Worm (Caenorhabditis elegans) whole organism, L1 larva: ENCODE results near the gene K07F5.15.
A peak's percentile ranks its signal among the peaks of the same experiment; 100 is the strongest.

Source experiments
- C04F5.9 ChIP-seq: sonication (generic microtip); optimal IDR thresholded peaks from 2 replicates; lab custom pipeline; 2016; ENCODE audit warnings: missing genetic modification characterization, missing compliant biosample characterization
- C16A3.4 ChIP-seq: fragments of 150-350 bp; optimal IDR thresholded peaks from 2 replicates; lab custom pipeline; 2014; ENCODE audit warnings: missing biosample characterization, missing genetic modification characterization
- C34B4.2 ChIP-seq: sonication (generic microtip); optimal IDR thresholded peaks from 2 replicates; lab custom pipeline; 2017; ENCODE audit warnings: mild to moderate bottlenecking, missing genetic modification characterization, missing compliant biosample characterization
- F16B12.6 ChIP-seq: fragments of 150-350 bp; optimal IDR thresholded peaks from 2 replicates; lab custom pipeline; 2014; ENCODE audit warnings: missing biosample characterization, missing genetic modification characterization
- ama-1 ChIP-seq: fragments of 150-350 bp; optimal IDR thresholded peaks from 2 replicates; lab custom pipeline; 2014
- blmp-1 ChIP-seq: fragments of 150-350 bp; optimal IDR thresholded peaks from 2 replicates; lab custom pipeline; 2014; ENCODE audit warnings: missing biosample characterization, missing genetic modification characterization
- ceh-63 ChIP-seq: fragments of 200-800 bp; sonication (Bioruptor generic); optimal IDR thresholded peaks from 2 replicates; lab custom pipeline; 2018; ENCODE audit warnings: mild to moderate bottlenecking, missing genetic modification characterization, missing compliant biosample characterization
- ceh-82 ChIP-seq, 3 experiments: fragments of 150-350 bp in 1 of 3; sonication (generic microtip) in 2 of 3; optimal IDR thresholded peaks; 2 replicates each; lab custom pipeline; 2014 to 2017; ENCODE audit warnings: missing biosample characterization in 3 of 3, missing genetic modification characterization in 3 of 3
- ceh-88 ChIP-seq: fragments of 200-800 bp; sonication (Bioruptor generic); IDR thresholded peaks from 2 replicates; pipeline ENCODE4 v1.3.6; 2022; ENCODE audit warnings: missing genetic modification characterization, missing compliant biosample characterization
- ceh-90 ChIP-seq: sonication (generic microtip); optimal IDR thresholded peaks from 2 replicates; lab custom pipeline; 2016; ENCODE audit warnings: missing genetic modification characterization, missing compliant biosample characterization
- dpl-1 ChIP-seq, 3 experiments: fragments of 150-350 bp in 2 of 3; sonication (generic microtip) in 1 of 3; optimal IDR thresholded peaks; 2 replicates each; lab custom pipeline; 2014 to 2017; ENCODE audit warnings: missing biosample characterization in 3 of 3, missing genetic modification characterization in 3 of 3, missing genetic modification reagents in 3 of 3
- efl-1 ChIP-seq, 4 experiments: fragments of 150-350 bp; optimal IDR thresholded peaks in 3 of 4; peaks in 1 of 4; 1 replicate in 1 of 4; 2 replicates in 3 of 4; lab custom pipeline; 2014; ENCODE audit warnings: missing biosample characterization in 2 of 4, missing genetic modification characterization in 2 of 4, missing genetic modification reagents in 2 of 4
- egl-27 ChIP-seq, 2 experiments: fragments of 150-350 bp in 1 of 2; sonication (generic microtip); optimal IDR thresholded peaks; 3 replicates each; lab custom pipeline; 2017 to 2018; ENCODE audit warnings: missing biosample characterization in 2 of 2, missing genetic modification characterization in 2 of 2, missing genetic modification reagents in 2 of 2
- elt-3 ChIP-seq, 6 experiments: fragments of 150-350 bp in 1 of 6; sonication (generic microtip); optimal IDR thresholded peaks; 2 replicates each; lab custom pipeline; 2017 to 2018; ENCODE audit warnings: missing biosample characterization in 6 of 6, missing genetic modification characterization in 6 of 6, inconsistent platforms in 1 of 6
- fkh-8 ChIP-seq: sonication (generic microtip); optimal IDR thresholded peaks from 2 replicates; lab custom pipeline; 2016; ENCODE audit warnings: mild to moderate bottlenecking, missing genetic modification characterization, missing compliant biosample characterization
- fos-1 ChIP-seq: fragments of 150-350 bp; optimal IDR thresholded peaks from 2 replicates; lab custom pipeline; 2014; ENCODE audit warnings: missing biosample characterization, missing genetic modification characterization
- hlh-4 ChIP-seq: sonication (generic microtip); optimal IDR thresholded peaks from 2 replicates; lab custom pipeline; 2016; ENCODE audit warnings: mild to moderate bottlenecking, missing genetic modification characterization, missing compliant biosample characterization
- irx-1 ChIP-seq: sonication (generic microtip); optimal IDR thresholded peaks from 2 replicates; lab custom pipeline; 2016; ENCODE audit warnings: missing genetic modification characterization, missing compliant biosample characterization
- isw-1 ChIP-seq: fragments of 200-800 bp; sonication (Bioruptor generic); IDR thresholded peaks from 2 replicates; pipeline ENCODE4 v1.3.6; 2022; ENCODE audit warnings: missing genetic modification characterization, missing compliant biosample characterization
- lin-13 ChIP-seq: fragments of 150-350 bp; optimal IDR thresholded peaks from 2 replicates; lab custom pipeline; 2014; ENCODE audit warnings: missing biosample characterization, missing genetic modification reagents, missing genetic modification characterization
- lin-14 ChIP-seq: fragments of 200-800 bp; sonication (Bioruptor generic); optimal IDR thresholded peaks from 2 replicates; lab custom pipeline; 2018; ENCODE audit warnings: mild to moderate bottlenecking, missing genetic modification characterization, moderate library complexity, missing compliant biosample characterization
- lin-15B ChIP-seq: fragments of 150-350 bp; sonication (generic microtip); optimal IDR thresholded peaks from 3 replicates; lab custom pipeline; 2014; ENCODE audit warnings: missing biosample characterization, missing genetic modification characterization
- lin-35 ChIP-seq, 2 experiments: fragments of 150-350 bp; optimal IDR thresholded peaks; 2 replicates each; lab custom pipeline; 2014; ENCODE audit warnings: missing biosample characterization in 2 of 2, missing genetic modification characterization in 2 of 2, missing genetic modification reagents in 2 of 2
- lin-39 ChIP-seq: fragments of 150-350 bp; optimal IDR thresholded peaks from 2 replicates; lab custom pipeline; 2014; ENCODE audit warnings: missing biosample characterization, missing genetic modification reagents, missing genetic modification characterization
- lir-3 ChIP-seq: sonication (generic microtip); optimal IDR thresholded peaks from 2 replicates; lab custom pipeline; 2016; ENCODE audit warnings: mild to moderate bottlenecking, missing genetic modification characterization, moderate library complexity, missing compliant biosample characterization; ENCODE audit not compliant: poor library complexity
- lsy-2 ChIP-seq, 2 experiments: fragments of 150-350 bp; optimal IDR thresholded peaks; 2 replicates each; lab custom pipeline; 2014; ENCODE audit warnings: missing biosample characterization in 2 of 2, missing genetic modification characterization in 2 of 2
- mab-9 ChIP-seq: fragments of 200-800 bp; sonication (Bioruptor generic); IDR thresholded peaks from 2 replicates; pipeline ENCODE4 v1.3.6; 2022; ENCODE audit warnings: missing genetic modification reagents, missing genetic modification characterization, missing compliant biosample characterization
- mef-2 ChIP-seq: fragments of 150-350 bp; optimal IDR thresholded peaks from 2 replicates; lab custom pipeline; 2014; ENCODE audit warnings: missing biosample characterization, missing genetic modification characterization
- nhr-11 ChIP-seq: fragments of 150-350 bp; optimal IDR thresholded peaks from 2 replicates; lab custom pipeline; 2014; ENCODE audit warnings: missing biosample characterization, missing genetic modification characterization
- nhr-12 ChIP-seq: sonication (generic microtip); optimal IDR thresholded peaks from 2 replicates; lab custom pipeline; 2017; ENCODE audit warnings: missing biosample characterization, missing genetic modification characterization
- nhr-20 ChIP-seq: sonication (generic microtip); optimal IDR thresholded peaks from 2 replicates; lab custom pipeline; 2016; ENCODE audit warnings: mild to moderate bottlenecking, missing genetic modification characterization, missing compliant biosample characterization
- nhr-237 ChIP-seq: fragments of 150-350 bp; optimal IDR thresholded peaks from 2 replicates; lab custom pipeline; 2014; ENCODE audit warnings: missing biosample characterization, missing genetic modification characterization
- nhr-28 ChIP-seq: fragments of 150-350 bp; optimal IDR thresholded peaks from 2 replicates; lab custom pipeline; 2014; ENCODE audit warnings: missing biosample characterization, missing genetic modification characterization
- nhr-47 ChIP-seq: sonication (generic microtip); optimal IDR thresholded peaks from 2 replicates; lab custom pipeline; 2016; ENCODE audit warnings: mild to moderate bottlenecking, missing genetic modification characterization, moderate library complexity, missing compliant biosample characterization
- nhr-71 ChIP-seq: sonication (generic microtip); optimal IDR thresholded peaks from 2 replicates; lab custom pipeline; 2016; ENCODE audit warnings: mild to moderate bottlenecking, missing genetic modification characterization, moderate library complexity, missing compliant biosample characterization
- nhr-76 ChIP-seq: sonication (generic microtip); optimal IDR thresholded peaks from 2 replicates; lab custom pipeline; 2017; ENCODE audit warnings: missing biosample characterization, missing genetic modification characterization
- nhr-84 ChIP-seq: sonication (generic microtip); optimal IDR thresholded peaks from 2 replicates; lab custom pipeline; 2017; ENCODE audit warnings: missing biosample characterization, missing genetic modification characterization
- nhr-90 ChIP-seq: sonication (generic microtip); optimal IDR thresholded peaks from 2 replicates; lab custom pipeline; 2016; ENCODE audit warnings: mild to moderate bottlenecking, missing genetic modification characterization, missing compliant biosample characterization; ENCODE audit not compliant: poor library complexity
- pag-3 ChIP-seq: sonication (generic microtip); optimal IDR thresholded peaks from 2 replicates; lab custom pipeline; 2017; ENCODE audit warnings: missing genetic modification characterization, mild to moderate bottlenecking, missing compliant biosample characterization, antibody characterized with exemption, borderline replicate concordance; ENCODE audit not compliant: insufficient read depth
- pax-3 ChIP-seq: fragments of 200-800 bp; sonication (Bioruptor generic); optimal IDR thresholded peaks from 2 replicates; lab custom pipeline; 2018; ENCODE audit warnings: mild to moderate bottlenecking, missing genetic modification characterization, moderate library complexity, missing compliant biosample characterization
- rnt-1 ChIP-seq: sonication (generic microtip); optimal IDR thresholded peaks from 2 replicates; lab custom pipeline; 2016; ENCODE audit warnings: mild to moderate bottlenecking, missing genetic modification characterization, moderate library complexity, missing compliant biosample characterization
- skn-1 ChIP-seq: fragments of 150-350 bp; optimal IDR thresholded peaks from 2 replicates; lab custom pipeline; 2014; ENCODE audit warnings: missing biosample characterization, missing genetic modification characterization
- snu-23 ChIP-seq: sonication (generic microtip); optimal IDR thresholded peaks from 2 replicates; lab custom pipeline; 2016; ENCODE audit warnings: missing genetic modification characterization, missing compliant biosample characterization
- sptf-1 ChIP-seq: fragments of 150-350 bp; optimal IDR thresholded peaks from 2 replicates; lab custom pipeline; 2014; ENCODE audit warnings: missing biosample characterization, missing genetic modification characterization
- tbx-2 ChIP-seq: sonication (generic microtip); optimal IDR thresholded peaks from 2 replicates; lab custom pipeline; 2016; ENCODE audit warnings: missing genetic modification characterization, missing compliant biosample characterization
- tlp-1 ChIP-seq: fragments of 150-350 bp; optimal IDR thresholded peaks from 2 replicates; lab custom pipeline; 2014; ENCODE audit warnings: missing biosample characterization, missing genetic modification characterization
- unc-130 ChIP-seq: fragments of 150-350 bp; optimal IDR thresholded peaks from 2 replicates; lab custom pipeline; 2017; ENCODE audit warnings: missing biosample characterization, missing genetic modification characterization, inconsistent platforms
- unc-86 ChIP-seq: sonication (generic microtip); optimal IDR thresholded peaks from 2 replicates; lab custom pipeline; 2016; ENCODE audit warnings: missing genetic modification characterization, missing compliant biosample characterization
- vab-15 ChIP-seq: sonication (generic microtip); optimal IDR thresholded peaks from 2 replicates; lab custom pipeline; 2017; ENCODE audit warnings: missing genotype, mild to moderate bottlenecking, missing genetic modification characterization, missing compliant biosample characterization
- zag-1 ChIP-seq: fragments of 150-350 bp; optimal IDR thresholded peaks from 2 replicates; lab custom pipeline; 2014; ENCODE audit warnings: missing biosample characterization, missing genetic modification characterization

The K07F5.15 gene

DNA sequence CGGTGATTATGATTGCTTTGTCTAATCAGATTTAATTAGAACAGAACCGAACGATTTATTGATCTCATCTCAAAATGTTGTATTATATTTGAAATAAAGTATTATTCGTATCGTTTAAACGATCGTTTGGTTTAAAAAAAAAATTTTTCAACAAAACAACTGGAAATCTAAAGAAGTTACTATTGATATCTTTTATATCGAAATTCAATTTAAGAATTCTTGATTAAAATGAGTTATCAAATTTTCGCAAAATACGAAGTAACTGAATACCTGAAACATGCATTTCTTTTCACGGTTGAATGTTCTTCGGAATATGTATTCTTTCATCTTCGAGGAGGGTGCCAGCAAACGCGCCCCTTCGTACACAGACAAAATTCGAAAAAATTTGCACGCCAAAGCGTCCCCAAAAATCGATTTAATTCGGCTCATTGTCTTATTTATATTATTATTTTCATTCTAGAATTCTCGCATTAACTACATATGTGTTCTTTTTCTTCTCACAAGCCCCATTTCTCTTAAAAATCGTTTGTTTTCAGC, 6.9 kb upstream of the K07F5.15 start, which contains the start of gene npp-1:
Gene npp-1 (plus strand): TSS at position 537 of the 537 bp plus-strand sequence.
- no peak for TF ChIP-seq C34B4.2 (tag; lab: Kevin White, UChicago)
- peak in 1 of 2 experiments; percentile 70 for TF ChIP-seq lsy-2 (tag; optimal IDR thresholded peaks at IDR 0.05; lab: Kevin White, UChicago)
- TF ChIP-seq F16B12.6 (tag; lab: Kevin White, UChicago): peak; percentile 9
- no peak for TF ChIP-seq sptf-1
- no peak for TF ChIP-seq nhr-76 (tag; lab: Kevin White, UChicago)
- peak; percentile 37 for TF ChIP-seq lin-15B (tag; lab: Kevin White, UChicago)
- TF ChIP-seq blmp-1 (tag; lab: Kevin White, UChicago): peak; percentile 36
- no peak for TF ChIP-seq pag-3 (tag; lab: Kevin White, UChicago)
- no peak for TF ChIP-seq vab-15 (tag; lab: Kevin White, UChicago)
- no peak for TF ChIP-seq egl-27 (tag; optimal IDR thresholded peaks at IDR 0.05; lab: Kevin White, UChicago)
- no peak for TF ChIP-seq hlh-4
- no peak for TF ChIP-seq C04F5.9
- no peak for TF ChIP-seq tlp-1 (tag; lab: Kevin White, UChicago)
- TF ChIP-seq elt-3 (tag; optimal IDR thresholded peaks at IDR 0.05; lab: Kevin White, UChicago): peak in 1 of 6 experiments; percentile 24
- peak; percentile 35 for TF ChIP-seq lin-13 (GFP tag; lab: Kevin White, UChicago)
- TF ChIP-seq unc-86 (tag; lab: Kevin White, UChicago): no peak
- TF ChIP-seq nhr-47 (tag; lab: Kevin White, UChicago): no peak
- no peak for TF ChIP-seq nhr-237 (tag; lab: Kevin White, UChicago)
- no peak for TF ChIP-seq fos-1
- no peak for TF ChIP-seq nhr-71 (tag; lab: Kevin White, UChicago)
- TF ChIP-seq lin-35 (GFP tag; optimal IDR thresholded peaks at IDR 0.05; lab: Kevin White, UChicago): peak; percentile 34 to 81
- TF ChIP-seq efl-1 (optimal IDR thresholded peaks at IDR 0.05; lab: Kevin White, UChicago): peak; percentile 62 to 72
- peak; percentile 56 to 90 for TF ChIP-seq efl-1 (GFP tag; optimal IDR thresholded peaks at IDR 0.05 in 1 of 2; lab: Kevin White, UChicago)
- TF ChIP-seq snu-23 (GFP tag; lab: Kevin White, UChicago): no peak
- TF ChIP-seq ama-1 (lab: Kevin White, UChicago): no peak
- TF ChIP-seq nhr-90 (tag; lab: Kevin White, UChicago): peak; percentile 17
- TF ChIP-seq ceh-90 (tag; lab: Kevin White, UChicago): no peak
- peak; percentile 10; the same call in 1 of the 2 replicates for TF ChIP-seq isw-1 (GFP tag; lab: Robert Waterston, UW)
- no peak for TF ChIP-seq irx-1 (tag; lab: Kevin White, UChicago)
- no peak for TF ChIP-seq tbx-2 (tag; lab: Kevin White, UChicago)
- TF ChIP-seq unc-130 (tag; lab: Kevin White, UChicago): no peak
- TF ChIP-seq lir-3 (tag; lab: Kevin White, UChicago): peak; percentile 46
- peak; percentile 37 for TF ChIP-seq nhr-20 (tag; lab: Kevin White, UChicago)
- no peak for TF ChIP-seq zag-1 (tag; lab: Kevin White, UChicago)
- TF ChIP-seq nhr-84: no peak
- peak; percentile 49 to 69 (median 49) for TF ChIP-seq dpl-1 (GFP tag; optimal IDR thresholded peaks at IDR 0.05; lab: Kevin White, UChicago)
- no peak for TF ChIP-seq mab-9 (GFP tag; lab: Robert Waterston, UW)
- no peak for TF ChIP-seq nhr-12
- TF ChIP-seq C16A3.4 (tag; lab: Kevin White, UChicago): peak; percentile 79
- TF ChIP-seq rnt-1 (tag; lab: Kevin White, UChicago): peak; percentile 43
- peak in 1 of 3 experiments; percentile 20 for TF ChIP-seq ceh-82 (tag; optimal IDR thresholded peaks at IDR 0.05; lab: Kevin White, UChicago)
- TF ChIP-seq pax-3 (tag; lab: Kevin White, UChicago): no peak
- TF ChIP-seq lin-39 (tag; lab: Kevin White, UChicago): no peak
- no peak for TF ChIP-seq fkh-8
- no peak for TF ChIP-seq skn-1
- no peak for TF ChIP-seq nhr-11 (tag; lab: Kevin White, UChicago)
- TF ChIP-seq ceh-63 (GFP tag; lab: Kevin White, UChicago): no peak
- TF ChIP-seq mef-2 (tag; lab: Kevin White, UChicago): no peak
- no peak for TF ChIP-seq lin-14 (GFP tag; lab: Kevin White, UChicago)
- no peak for TF ChIP-seq nhr-28 (tag; lab: Kevin White, UChicago)
- no peak for TF ChIP-seq ceh-88 (GFP tag; lab: Robert Waterston, UW)
